Worm (Caenorhabditis elegans) whole organism, L4 larva: ENCODE data around the gene trpp-5.

Experiments used
- F10B5.3 ChIP-seq: sonication (generic microtip); optimal IDR thresholded peaks from 2 replicates; lab custom pipeline; 2016; ENCODE audit warnings: mild to moderate bottlenecking, missing genetic modification characterization, missing compliant biosample characterization
- F26F4.8 ChIP-seq: fragments of 200-800 bp; sonication (Bioruptor generic); conservative IDR thresholded peaks from 2 replicates; pipeline ENCODE4 v1.3.6; 2022; ENCODE audit warnings: missing genetic modification characterization, missing compliant biosample characterization
- F37D6.2 ChIP-seq: sonication (generic microtip); optimal IDR thresholded peaks from 2 replicates; lab custom pipeline; 2016; ENCODE audit warnings: mild to moderate bottlenecking, missing genetic modification characterization, missing compliant biosample characterization
- Y48G9A.11 ChIP-seq: fragments of 200-800 bp; sonication (Bioruptor generic); IDR thresholded peaks from 2 replicates; pipeline ENCODE4 v1.3.6; 2022; ENCODE audit warnings: missing genetic modification reagents, missing genetic modification characterization, missing compliant biosample characterization
- Y5F2A.4 ChIP-seq: fragments of 200-800 bp; sonication (Bioruptor generic); optimal IDR thresholded peaks from 2 replicates; lab custom pipeline; 2018; ENCODE audit warnings: mild to moderate bottlenecking, missing genetic modification characterization, missing compliant biosample characterization
- ZK337.2 ChIP-seq: fragments of 200-800 bp; sonication (Bioruptor generic); IDR thresholded peaks from 2 replicates; pipeline ENCODE4 v1.3.6; 2022; ENCODE audit warnings: missing genetic modification reagents, missing genetic modification characterization, missing compliant biosample characterization
- ZK546.5 ChIP-seq, 2 experiments: sonication (generic microtip); optimal IDR thresholded peaks; 2 replicates each; lab custom pipeline; 2017; ENCODE audit warnings: missing biosample characterization in 2 of 2, missing genetic modification characterization in 2 of 2
- aha-1 ChIP-seq: fragments of 150-350 bp; peaks from one replicate; lab custom pipeline; 2014; ENCODE audit warnings: missing biosample characterization, missing genetic modification characterization
- aly-2 ChIP-seq: sonication (generic microtip); optimal IDR thresholded peaks from 2 replicates; lab custom pipeline; 2018; ENCODE audit warnings: missing biosample characterization, missing genetic modification characterization
- arid-1 ChIP-seq: fragments of 200-800 bp; sonication (Bioruptor generic); conservative IDR thresholded peaks from 2 replicates; pipeline ENCODE4 v1.3.6; 2022; ENCODE audit warnings: missing genetic modification reagents, missing genetic modification characterization, missing compliant biosample characterization
- ceh-20 ChIP-seq: fragments of 200-800 bp; sonication (Bioruptor generic); IDR thresholded peaks from 2 replicates; pipeline ENCODE4 v1.3.6; 2022; ENCODE audit warnings: missing genetic modification reagents, missing genetic modification characterization, missing compliant biosample characterization
- ceh-28 ChIP-seq: fragments of 150-350 bp; optimal IDR thresholded peaks from 2 replicates; lab custom pipeline; 2014; ENCODE audit warnings: missing biosample characterization, missing genetic modification reagents, missing genetic modification characterization
- ceh-82 ChIP-seq: sonication (generic microtip); optimal IDR thresholded peaks from 2 replicates; lab custom pipeline; 2017; ENCODE audit warnings: missing biosample characterization, missing genetic modification characterization
- cey-2 ChIP-seq: sonication (generic microtip); optimal IDR thresholded peaks from 3 replicates; lab custom pipeline; 2017; ENCODE audit warnings: missing genetic modification characterization, mild to moderate bottlenecking, missing compliant biosample characterization, antibody characterized with exemption, borderline replicate concordance; ENCODE audit not compliant: insufficient read depth
- ctbp-1 ChIP-seq: fragments of 200-800 bp; sonication (Bioruptor generic); IDR thresholded peaks from 2 replicates; pipeline ENCODE4 v1.3.6; 2022; ENCODE audit warnings: missing genetic modification reagents, missing genetic modification characterization, missing compliant biosample characterization
- dmd-6 ChIP-seq: fragments of 200-800 bp; sonication (Bioruptor generic); IDR thresholded peaks from 2 replicates; pipeline ENCODE4 v1.3.6; 2022; ENCODE audit warnings: missing genetic modification reagents, missing genetic modification characterization, missing compliant biosample characterization
- dpl-1 ChIP-seq: fragments of 150-350 bp; optimal IDR thresholded peaks from 2 replicates; lab custom pipeline; 2014; ENCODE audit warnings: missing biosample characterization, missing genetic modification reagents, missing genetic modification characterization
- fos-1 ChIP-seq: fragments of 150-350 bp; optimal IDR thresholded peaks from 2 replicates; lab custom pipeline; 2014; ENCODE audit warnings: missing biosample characterization, missing genetic modification characterization
- hmg-1.1 ChIP-seq: fragments of 200-800 bp; sonication (Bioruptor generic); IDR thresholded peaks from 2 replicates; pipeline ENCODE4 v1.3.6; 2022; ENCODE audit warnings: missing genetic modification reagents, missing genetic modification characterization, missing compliant biosample characterization
- lim-7 ChIP-seq: fragments of 200-800 bp; sonication (Bioruptor generic); IDR thresholded peaks from 2 replicates; pipeline ENCODE4 v1.3.6; 2022; ENCODE audit warnings: missing genetic modification characterization, missing compliant biosample characterization
- lin-15B ChIP-seq: fragments of 150-350 bp; sonication (generic microtip); optimal IDR thresholded peaks from 3 replicates; lab custom pipeline; 2014; ENCODE audit warnings: missing biosample characterization, missing genetic modification characterization
- lin-38 ChIP-seq: fragments of 200-800 bp; sonication (Bioruptor generic); IDR thresholded peaks from 2 replicates; pipeline ENCODE4 v1.3.6; 2022; ENCODE audit warnings: missing genetic modification reagents, missing genetic modification characterization, missing compliant biosample characterization
- madf-5 ChIP-seq, 2 experiments: fragments of 200-800 bp; sonication (Bioruptor generic); IDR thresholded peaks; 2 replicates each; pipeline ENCODE4 v1.3.6; 2022; ENCODE audit warnings: missing compliant biosample characterization in 2 of 2, missing genetic modification characterization in 2 of 2
- madf-9 ChIP-seq: fragments of 200-800 bp; sonication (Bioruptor generic); conservative IDR thresholded peaks from 2 replicates; pipeline ENCODE4 v1.3.6; 2022; ENCODE audit warnings: missing genetic modification reagents, missing genetic modification characterization, missing compliant biosample characterization
- mdl-1 ChIP-seq, 2 experiments: fragments of 150-350 bp in 1 of 2; sonication (generic microtip) in 1 of 2; optimal IDR thresholded peaks; 2 replicates each; lab custom pipeline; 2014 to 2017; ENCODE audit warnings: missing biosample characterization in 2 of 2, missing genetic modification characterization in 2 of 2
- mdt-29 ChIP-seq: fragments of 200-800 bp; sonication (Bioruptor generic); IDR thresholded peaks from 2 replicates; pipeline ENCODE4 v1.3.6; 2022; ENCODE audit warnings: missing genetic modification reagents, missing genetic modification characterization, missing compliant biosample characterization
- nhr-102 ChIP-seq: sonication (generic microtip); optimal IDR thresholded peaks from 2 replicates; lab custom pipeline; 2016; ENCODE audit warnings: mild to moderate bottlenecking, missing genetic modification characterization, moderate library complexity, missing compliant biosample characterization
- nhr-111 ChIP-seq: fragments of 200-800 bp; sonication (Bioruptor generic); optimal IDR thresholded peaks from 2 replicates; lab custom pipeline; 2018; ENCODE audit warnings: mild to moderate bottlenecking, missing genetic modification characterization, missing compliant biosample characterization
- pha-4 ChIP-seq, 2 experiments: fragments of 150-350 bp in 1 of 2; fragments of 200-800 bp in 1 of 2; sonication (Bioruptor generic) in 1 of 2; IDR thresholded peaks in 1 of 2; optimal IDR thresholded peaks in 1 of 2; 2 replicates each; pipeline versions ENCODE4 v1.3.6 to Lab custom; 2014 to 2022; ENCODE audit warnings: missing genetic modification characterization in 2 of 2, missing genetic modification reagents in 2 of 2, missing biosample characterization in 1 of 2, missing compliant biosample characterization in 1 of 2
- rbr-2 ChIP-seq: sonication (generic microtip); optimal IDR thresholded peaks from 2 replicates; lab custom pipeline; 2016; ENCODE audit warnings: missing genotype, missing genetic modification characterization, missing compliant biosample characterization
- saeg-2 ChIP-seq: fragments of 200-800 bp; sonication (Bioruptor generic); IDR thresholded peaks from 2 replicates; pipeline ENCODE4 v1.3.6; 2022; ENCODE audit warnings: missing genetic modification reagents, missing genetic modification characterization, missing compliant biosample characterization
- spr-3 ChIP-seq: fragments of 200-800 bp; sonication (Bioruptor generic); optimal IDR thresholded peaks from 2 replicates; lab custom pipeline; 2018; ENCODE audit warnings: mild to moderate bottlenecking, missing genetic modification characterization, missing compliant biosample characterization
- tag-97 ChIP-seq: fragments of 200-800 bp; sonication (Bioruptor generic); IDR thresholded peaks from 2 replicates; pipeline ENCODE4 v1.3.6; 2022; ENCODE audit warnings: missing genetic modification characterization, missing compliant biosample characterization
- tra-1 ChIP-seq: fragments of 200-800 bp; sonication (Bioruptor generic); IDR thresholded peaks from 2 replicates; pipeline ENCODE4 v1.3.6; 2022; ENCODE audit warnings: missing genetic modification reagents, missing genetic modification characterization, missing compliant biosample characterization
- unc-62 ChIP-seq, 3 experiments: fragments of 150-350 bp in 1 of 3; sonication (generic microtip); optimal IDR thresholded peaks in 2 of 3; peaks in 1 of 3; 1 replicate in 1 of 3; 2 replicates in 2 of 3; lab custom pipeline; 2014 to 2017; ENCODE audit warnings: missing biosample characterization in 3 of 3, missing genetic modification characterization in 3 of 3, missing genetic modification reagents in 3 of 3, missing genotype in 1 of 3
- vab-7 ChIP-seq: fragments of 200-800 bp; sonication (Bioruptor generic); IDR thresholded peaks from 2 replicates; pipeline ENCODE4 v1.3.6; 2022; ENCODE audit warnings: missing genetic modification reagents, missing genetic modification characterization, missing compliant biosample characterization
- zag-1 ChIP-seq: fragments of 150-350 bp; optimal IDR thresholded peaks from 2 replicates; lab custom pipeline; 2014; ENCODE audit warnings: missing biosample characterization, missing genetic modification characterization
- zfp-2 ChIP-seq: sonication (generic microtip); optimal IDR thresholded peaks from 2 replicates; lab custom pipeline; 2016; ENCODE audit warnings: mild to moderate bottlenecking, missing genetic modification characterization, missing compliant biosample characterization
- zip-2 ChIP-seq: fragments of 150-350 bp; optimal IDR thresholded peaks from 2 replicates; lab custom pipeline; 2014; ENCODE audit warnings: missing biosample characterization, missing genetic modification characterization
- ztf-7 ChIP-seq: fragments of 150-350 bp; optimal IDR thresholded peaks from 2 replicates; lab custom pipeline; 2014; ENCODE audit warnings: missing biosample characterization, missing genetic modification characterization

The trpp-5 gene

DNA sequence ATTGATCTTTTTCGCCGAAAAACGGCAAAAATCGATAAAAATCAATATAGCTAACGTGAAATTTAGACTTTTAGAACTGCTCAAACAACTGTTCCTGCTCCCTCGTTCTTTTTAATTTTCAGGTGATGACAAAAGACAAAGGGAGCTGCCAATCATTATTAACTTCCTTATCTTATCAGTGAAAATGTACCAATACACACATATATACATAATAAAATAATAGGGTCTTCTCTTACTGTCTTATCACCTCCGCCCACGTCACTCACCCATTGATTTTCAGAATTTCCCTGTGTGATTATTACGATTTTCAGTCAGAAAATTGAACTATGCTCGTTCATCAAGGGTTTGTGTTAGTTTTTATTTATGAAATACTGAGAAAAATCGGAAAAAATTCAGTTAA lies 16.5 kb downstream of the trpp-5 start, which contains the start of gene Y57A10A.14 (continued):
- TF ChIP-seq rbr-2 (tag; lab: Kevin White, UChicago) = no peak
- TF ChIP-seq ctbp-1 (GFP tag; lab: Robert Waterston, UW) = no peak
- no peak for TF ChIP-seq mdl-1 (tag; optimal IDR thresholded peaks at IDR 0.05; lab: Kevin White, UChicago)
- TF ChIP-seq tag-97 (GFP tag; lab: Robert Waterston, UW) = no peak
- TF ChIP-seq dmd-6 = peak; percentile 92
- TF ChIP-seq nhr-102 (tag; lab: Kevin White, UChicago) = peak; percentile 55
- TF ChIP-seq cey-2 (tag; lab: Kevin White, UChicago) = no peak
- no peak for TF ChIP-seq aha-1 (tag; lab: Kevin White, UChicago)
- TF ChIP-seq ZK337.2 = no peak
- no peak for TF ChIP-seq lin-15B
- TF ChIP-seq zag-1 = no peak
- no peak for TF ChIP-seq lim-7 (GFP tag; lab: Robert Waterston, UW)
- no peak for TF ChIP-seq ceh-82 (tag; lab: Kevin White, UChicago)
- no peak for TF ChIP-seq arid-1 (GFP tag; lab: Robert Waterston, UW)
- no peak for TF ChIP-seq ceh-20 (GFP tag; lab: Robert Waterston, UW)
- TF ChIP-seq fos-1 (tag; lab: Kevin White, UChicago) = no peak
- TF ChIP-seq zfp-2 (tag; lab: Kevin White, UChicago) = no peak
- TF ChIP-seq ceh-28 = peak; percentile 14
- TF ChIP-seq F10B5.3 (tag; lab: Kevin White, UChicago) = no peak
- no peak for TF ChIP-seq F26F4.8 (GFP tag; lab: Robert Waterston, UW)
- TF ChIP-seq lin-38 (GFP tag; lab: Robert Waterston, UW) = no peak
- peak; percentile 83 for TF ChIP-seq tra-1 (GFP tag; lab: Robert Waterston, UW)
- TF ChIP-seq vab-7 = no peak
- TF ChIP-seq saeg-2 = no peak
- no peak for TF ChIP-seq ztf-7 (tag; lab: Kevin White, UChicago)
- TF ChIP-seq pha-4 (GFP tag; IDR thresholded peaks at IDR 0.05; lab: Robert Waterston, UW) = 0 out of 2 replicates have a peak, but pooled peaks have one; percentile 21
- TF ChIP-seq pha-4 (tag; optimal IDR thresholded peaks at IDR 0.05; lab: Kevin White, UChicago) = no peak
- no peak for TF ChIP-seq mdt-29
- TF ChIP-seq madf-5 (GFP tag; IDR thresholded peaks at IDR 0.05; lab: Robert Waterston, UW) = no peak
- no peak for TF ChIP-seq nhr-111 (GFP tag; lab: Kevin White, UChicago)
- no peak for TF ChIP-seq madf-9
- no peak for TF ChIP-seq zip-2
- TF ChIP-seq spr-3 (GFP tag; lab: Kevin White, UChicago) = no peak
- no peak for TF ChIP-seq ZK546.5 (tag; optimal IDR thresholded peaks at IDR 0.05; lab: Kevin White, UChicago)
- TF ChIP-seq aly-2 = no peak
- no peak for TF ChIP-seq F37D6.2 (tag; lab: Kevin White, UChicago)
- TF ChIP-seq, all 104 proteins: peak for 21

DNA sequence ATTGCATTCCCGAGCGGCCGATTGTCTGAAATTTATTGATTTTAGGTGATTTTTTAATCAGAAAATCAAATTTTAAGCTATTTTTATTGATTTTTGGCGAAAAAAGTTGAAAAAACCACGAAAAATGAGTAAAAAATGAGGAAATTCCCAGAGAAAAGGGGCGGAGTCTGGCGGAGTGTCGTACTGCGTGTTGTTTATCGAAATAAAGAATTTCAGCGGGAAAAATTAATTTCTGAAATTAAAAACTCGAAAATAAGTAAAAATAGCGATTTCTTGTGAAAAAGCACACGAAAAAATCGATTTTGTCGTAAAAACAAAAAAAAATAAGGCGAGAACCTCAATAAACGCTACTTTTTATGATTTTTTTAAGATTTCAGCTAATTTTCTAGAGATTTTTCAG lies 17.3 kb downstream of the trpp-5 start, which contains the start of gene Y57A10A.13:
Gene Y57A10A.13 (minus strand): TSS at position 46 of the 400 bp plus-strand sequence.
- TF ChIP-seq Y48G9A.11 = peak; percentile 66; the same call in 1 of the 2 replicates
- peak; percentile 77 for TF ChIP-seq dpl-1 (GFP tag; lab: Kevin White, UChicago)
- TF ChIP-seq Y5F2A.4 (GFP tag; lab: Kevin White, UChicago) = no peak
- no peak for TF ChIP-seq hmg-1.1
- TF ChIP-seq unc-62 (GFP tag; optimal IDR thresholded peaks at IDR 0.05 in 1 of 2; lab: Kevin White, UChicago) = peak in 1 of 2 experiments; percentile 30
- no peak for TF ChIP-seq unc-62 (tag; optimal IDR thresholded peaks at IDR 0.05; lab: Kevin White, UChicago)
